Fruit fly (Drosophila melanogaster) whole organism, embryonic: Measurements from ENCODE around the gene dtn.

Experiments
- Aef1 ChIP-seq: fragments of 200-800 bp; sonication (Bioruptor generic); IDR thresholded peaks from 3 replicates; pipeline ENCODE4 v1.3.6; 2022; ENCODE audit warnings: missing biosample characterization, missing genetic modification characterization
- BtbVII ChIP-seq: fragments of 200-800 bp; sonication (Bioruptor generic); optimal IDR thresholded peaks from 3 replicates; lab custom pipeline; 2017; ENCODE audit warnings: missing biosample characterization, mild to moderate bottlenecking, missing genetic modification characterization
- CG17568 ChIP-seq: fragments of 200-800 bp; sonication (Bioruptor generic); optimal IDR thresholded peaks from 2 replicates; lab custom pipeline; 2018; ENCODE audit warnings: missing biosample characterization, mild to moderate bottlenecking, missing genetic modification characterization, moderate library complexity
- CG34224 ChIP-seq: fragments of 200-800 bp; sonication (Bioruptor generic); IDR thresholded peaks from 3 replicates; pipeline ENCODE4 v1.3.6; 2022; ENCODE audit warnings: missing biosample characterization, missing genetic modification characterization; ENCODE audit not compliant: partially characterized antibody
- Ravus ChIP-seq: fragments of 200-800 bp; sonication (Bioruptor generic); IDR thresholded peaks from 2 replicates; pipeline ENCODE4 v1.3.6; 2022; ENCODE audit warnings: missing biosample characterization, missing genetic modification characterization
- hbn ChIP-seq: fragments of 200-800 bp; sonication (Bioruptor generic); IDR thresholded peaks from 2 replicates; pipeline ENCODE4 v1.3.6; 2022; ENCODE audit warnings: missing biosample characterization, missing genetic modification characterization; ENCODE audit not compliant: partially characterized antibody
- scrt ChIP-seq: fragments of 200-800 bp; sonication (Bioruptor generic); optimal IDR thresholded peaks from 2 replicates; lab custom pipeline; 2018; ENCODE audit warnings: missing biosample characterization, mild to moderate bottlenecking, missing genetic modification characterization, moderate library complexity

DNA sequence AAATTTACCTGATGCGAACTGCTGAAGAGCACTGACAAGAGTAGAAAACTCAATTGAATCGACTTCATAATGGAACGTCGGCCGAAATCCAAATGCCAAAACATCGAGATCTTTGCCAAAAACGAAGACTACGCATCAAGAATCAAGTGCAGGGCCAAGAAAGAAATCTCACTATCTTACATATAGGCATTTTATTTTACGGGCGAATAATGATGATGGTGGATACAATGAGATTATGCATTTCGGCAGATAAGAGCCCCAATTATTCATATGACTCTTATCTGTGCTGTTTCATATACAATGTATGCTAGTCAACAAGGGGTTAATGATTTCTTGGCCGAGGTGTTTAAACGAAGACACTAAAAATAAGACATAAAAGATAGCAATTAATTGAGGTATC is 6.2 kb upstream of the dtn start, which contains the start of gene Btnd:
- TF ChIP-seq CG34224 (GFP tag; lab: Robert Waterston, UW) (no peak), BtbVII (no peak), scrt (GFP tag; lab: Kevin White, UChicago) (no peak), CG17568 (no peak), Aef1 (no peak), Ravus (GFP tag; lab: Robert Waterston, UW) (no peak), hbn (no peak)
